Worm (Caenorhabditis elegans): Measurements from ENCODE around the gene srf-3.

Gene srf-3

ce11 chrIV:12849030-12849560 is at the start of gene srf-3:
srf-3 (plus strand) TSS chrIV:12849510.
- TF ChIP-seq ceh-82 (tag; optimal IDR thresholded peaks at IDR 0.05) (peak in 1 of 3 experiments; percentile 16), Y116A8C.19 (tag; optimal IDR thresholded peaks at IDR 0.05; ENCODE audit: borderline replicate concordance) (no peak), dsc-1 (tag; optimal IDR thresholded peaks at IDR 0.05) (no peak), dpl-1 (GFP tag; optimal IDR thresholded peaks at IDR 0.05) (peak in 1 of 3 experiments; percentile 5), snpc-4 (tag; optimal IDR thresholded peaks at IDR 0.05) (no peak), efl-1 (optimal IDR thresholded peaks at IDR 0.05) (peak; percentile 6 to 42), efl-1 (GFP tag; optimal IDR thresholded peaks at IDR 0.05 in 1 of 2) (no peak)

- no peak for TF ChIP-seq tlp-1 (tag; optimal IDR thresholded peaks at IDR 0.05)
- TF ChIP-seq Y116A8C.19 (tag; optimal IDR thresholded peaks at IDR 0.05; ENCODE audit: borderline replicate concordance): no peak
- TF ChIP-seq aha-1 (tag; optimal IDR thresholded peaks at IDR 0.05): no peak
- no peak for TF ChIP-seq nhr-84 (tag; optimal IDR thresholded peaks at IDR 0.05)
- TF ChIP-seq nhr-20 (tag; optimal IDR thresholded peaks at IDR 0.05): no peak
- no peak for TF ChIP-seq lin-35 (GFP tag; optimal IDR thresholded peaks at IDR 0.05)
- no peak for TF ChIP-seq zip-4 (GFP tag; optimal IDR thresholded peaks at IDR 0.05)
- TF ChIP-seq alr-1 (tag; optimal IDR thresholded peaks at IDR 0.05; ENCODE audit: borderline replicate concordance): no peak
- no peak for TF ChIP-seq grh-1 (GFP tag; IDR thresholded peaks at IDR 0.05)
- TF ChIP-seq snu-23 (GFP tag; optimal IDR thresholded peaks at IDR 0.05): no peak
- TF ChIP-seq F16B12.6 (tag; optimal IDR thresholded peaks at IDR 0.05): no peak
- TF ChIP-seq ztf-11 (tag; optimal IDR thresholded peaks at IDR 0.05): no peak
- no peak for TF ChIP-seq nhr-76 (tag; optimal IDR thresholded peaks at IDR 0.05)
- no peak for TF ChIP-seq zag-1 (tag; optimal IDR thresholded peaks at IDR 0.05)
- no peak for TF ChIP-seq skn-1 (tag; optimal IDR thresholded peaks at IDR 0.05)
- no peak for TF ChIP-seq snpc-4 (tag; optimal IDR thresholded peaks at IDR 0.05)
- no peak for TF ChIP-seq fkh-8 (tag; optimal IDR thresholded peaks at IDR 0.05)
- no peak for TF ChIP-seq sup-37 (GFP tag; optimal IDR thresholded peaks at IDR 0.05)
Observed at ce11 chrIV:12805595-12805994, 43.7 kb upstream of the srf-3 start, which contains the start of gene F07C6.4. F07C6.4 (plus strand) TSS chrIV:12805924.

- TF ChIP-seq sup-37 (GFP tag; optimal IDR thresholded peaks at IDR 0.05) (no peak), nhr-20 (tag; optimal IDR thresholded peaks at IDR 0.05) (no peak), unc-86 (tag; optimal IDR thresholded peaks at IDR 0.05) (peak; percentile 27)
Observed at ce11 chrIV:12811554-12811953, 37.8 kb upstream of the srf-3 start.

ce11 chrIV:12813822-12814221 is 35.5 kb upstream of the srf-3 start:
- TF ChIP-seq xbp-1 (tag; optimal IDR thresholded peaks at IDR 0.05) (no peak), efl-1 (optimal IDR thresholded peaks at IDR 0.05) (no peak), efl-1 (GFP tag; optimal IDR thresholded peaks at IDR 0.05 in 1 of 2) (peak in 1 of 2 experiments; percentile 22)

- peak; percentile 50 for TF ChIP-seq blmp-1 (tag; optimal IDR thresholded peaks at IDR 0.05)
- TF ChIP-seq nhr-85 (tag): peak; percentile 27
- TF ChIP-seq mdl-1 (tag; optimal IDR thresholded peaks at IDR 0.05): no peak
- TF ChIP-seq egl-27 (tag; optimal IDR thresholded peaks at IDR 0.05): no peak
- TF ChIP-seq pag-3 (tag; optimal IDR thresholded peaks at IDR 0.05; ENCODE audit: borderline replicate concordance, insufficient read depth): no peak
- TF ChIP-seq C04F5.9 (tag; optimal IDR thresholded peaks at IDR 0.05): no peak
- no peak for TF ChIP-seq ceh-90 (tag; optimal IDR thresholded peaks at IDR 0.05)
- TF ChIP-seq elt-2 (tag; optimal IDR thresholded peaks at IDR 0.05): no peak
- TF ChIP-seq C34B4.2 (tag; optimal IDR thresholded peaks at IDR 0.05): no peak
- TF ChIP-seq aly-2 (tag; optimal IDR thresholded peaks at IDR 0.05): no peak
- TF ChIP-seq ets-5 (GFP tag; IDR thresholded peaks at IDR 0.05): no peak
- no peak for TF ChIP-seq sox-4 (tag; optimal IDR thresholded peaks at IDR 0.05)
- TF ChIP-seq F16B12.6 (tag; optimal IDR thresholded peaks at IDR 0.05): no peak
- TF ChIP-seq nhr-19 (GFP tag; conservative IDR thresholded peaks at IDR 0.05): no peak
Observed at ce11 chrIV:12816636-12817035, 32.7 kb upstream of the srf-3 start.
